Fruit fly (Drosophila melanogaster): ENCODE measurements around the gene Upf1.

Gene Upf1

dm6 chrX:11852310-11852709, 52.9 kb downstream of the Upf1 start, which contains the start of gene p24-1 (continued):
- TF ChIP-seq lz (GFP tag; optimal IDR thresholded peaks at IDR 0.05) (peak; percentile 49), CG1621 (tag; optimal IDR thresholded peaks at IDR 0.05) (peak; percentile 98), Gug (GFP tag; IDR thresholded peaks at IDR 0.05) (no peak)
